Worm (Caenorhabditis elegans) whole organism, late embryonic: ENCODE results near the gene dao-6.

Experiments
- eyg-1 ChIP-seq: sonication (generic microtip); optimal IDR thresholded peaks from 2 replicates; lab custom pipeline; 2016; ENCODE audit warnings: missing genotype, missing genetic modification characterization, missing compliant biosample characterization
- fkh-10 ChIP-seq: fragments of 150-350 bp; optimal IDR thresholded peaks from 2 replicates; lab custom pipeline; 2014; ENCODE audit warnings: missing biosample characterization, missing genetic modification reagents, missing genetic modification characterization
- hlh-13 ChIP-seq: fragments of 200-800 bp; sonication (Bioruptor generic); optimal IDR thresholded peaks from 2 replicates; lab custom pipeline; 2018; ENCODE audit warnings: mild to moderate bottlenecking, missing genetic modification characterization, missing compliant biosample characterization
- pha-4 ChIP-seq: fragments of 150-350 bp; optimal IDR thresholded peaks from 2 replicates; lab custom pipeline; 2018; ENCODE audit warnings: missing biosample characterization, missing genetic modification reagents, missing genetic modification characterization
- syd-9 ChIP-seq: sonication (generic microtip); optimal IDR thresholded peaks from 2 replicates; lab custom pipeline; 2016; ENCODE audit warnings: mild to moderate bottlenecking, missing genetic modification characterization, moderate library complexity, missing compliant biosample characterization

DNA sequence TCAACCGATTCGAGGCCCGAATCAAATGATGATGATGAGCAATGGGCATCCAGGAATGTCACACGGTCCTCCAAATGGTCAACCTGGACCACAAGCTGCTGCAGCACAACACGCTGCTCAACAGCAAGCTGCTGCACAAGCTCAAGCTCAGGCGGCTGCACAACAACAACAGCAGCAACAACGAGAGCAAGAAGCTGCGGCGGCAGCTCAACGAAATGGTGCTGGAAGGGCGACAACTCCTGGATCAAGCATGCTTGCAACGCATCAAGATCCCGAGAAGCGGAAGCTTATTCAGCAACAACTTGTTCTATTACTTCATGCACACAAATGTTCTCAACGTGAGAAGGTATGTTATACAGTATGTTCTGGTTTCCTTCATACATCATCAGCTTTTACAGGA lies 32.0 kb upstream of the dao-6 start:
- no peak for TF ChIP-seq fkh-10 (GFP tag; lab: Kevin White, UChicago)
- no peak for TF ChIP-seq pha-4 (tag; lab: Kevin White, UChicago)
- no peak for TF ChIP-seq syd-9
- TF ChIP-seq hlh-13 (GFP tag; lab: Kevin White, UChicago) = no peak
- no peak for TF ChIP-seq eyg-1 (tag; lab: Kevin White, UChicago)
